Worm (Caenorhabditis elegans) whole organism, L1 larva: ENCODE measurements around the gene C06A12.8.

Experiments
- efl-3 ChIP-seq: fragments of 200-800 bp; sonication (Bioruptor generic); optimal IDR thresholded peaks from 2 replicates; lab custom pipeline; 2018; ENCODE audit warnings: mild to moderate bottlenecking, missing genetic modification characterization, missing compliant biosample characterization
- fkh-10 ChIP-seq: sonication (generic microtip); optimal IDR thresholded peaks from 2 replicates; lab custom pipeline; 2017; ENCODE audit warnings: missing biosample characterization, missing genetic modification reagents, missing genetic modification characterization
- hlh-4 ChIP-seq: sonication (generic microtip); optimal IDR thresholded peaks from 2 replicates; lab custom pipeline; 2016; ENCODE audit warnings: mild to moderate bottlenecking, missing genetic modification characterization, missing compliant biosample characterization
- lin-35 ChIP-seq, 2 experiments: fragments of 150-350 bp; optimal IDR thresholded peaks; 2 replicates each; lab custom pipeline; 2014; ENCODE audit warnings: missing biosample characterization in 2 of 2, missing genetic modification characterization in 2 of 2, missing genetic modification reagents in 2 of 2
- pag-3 ChIP-seq: sonication (generic microtip); optimal IDR thresholded peaks from 2 replicates; lab custom pipeline; 2017; ENCODE audit warnings: missing genetic modification characterization, mild to moderate bottlenecking, missing compliant biosample characterization, antibody characterized with exemption, borderline replicate concordance; ENCODE audit not compliant: insufficient read depth
- snpc-4 ChIP-seq: fragments of 150-350 bp; optimal IDR thresholded peaks from 2 replicates; lab custom pipeline; 2014; ENCODE audit warnings: missing biosample characterization, missing genetic modification characterization
- sox-4 ChIP-seq: sonication (generic microtip); optimal IDR thresholded peaks from 2 replicates; lab custom pipeline; 2016; ENCODE audit warnings: missing genetic modification characterization, missing compliant biosample characterization
- unc-30 ChIP-seq: sonication (generic microtip); optimal IDR thresholded peaks from 2 replicates; lab custom pipeline; 2017; ENCODE audit warnings: missing biosample characterization, missing genetic modification characterization
- zag-1 ChIP-seq: fragments of 150-350 bp; optimal IDR thresholded peaks from 2 replicates; lab custom pipeline; 2014; ENCODE audit warnings: missing biosample characterization, missing genetic modification characterization

ce11 chrIV:17448319-17448718 is 11.2 kb downstream of the C06A12.8 start:
- TF ChIP-seq zag-1 (tag; lab: Kevin White, UChicago) (no peak), lin-35 (GFP tag; optimal IDR thresholded peaks at IDR 0.05; lab: Kevin White, UChicago) (no peak), fkh-10 (GFP tag; lab: Kevin White, UChicago) (no peak), hlh-4 (tag; lab: Kevin White, UChicago) (no peak), unc-30 (tag; lab: Kevin White, UChicago) (no peak), snpc-4 (no peak), sox-4 (tag; lab: Kevin White, UChicago) (no peak), efl-3 (GFP tag; lab: Kevin White, UChicago) (no peak), pag-3 (no peak)
